Fruit fly (Drosophila melanogaster) whole organism: ENCODE data around the gene CG42638.

ENCODE experiments used
- CG8478 ChIP-seq: fragments of >200 bp; optimal IDR thresholded peaks from 2 replicates; lab custom pipeline; 2018; ENCODE audit warnings: inconsistent platforms
- EcR ChIP-seq, 2 experiments: fragments of >200 bp; optimal IDR thresholded peaks; 2 replicates each; lab custom pipeline; 2017; ENCODE audit warnings: missing biosample characterization in 2 of 2, missing genetic modification characterization in 2 of 2, missing genetic modification reagents in 2 of 2
- pan ChIP-seq: fragments of >200 bp; optimal IDR thresholded peaks from 2 replicates; lab custom pipeline; 2017
- psq ChIP-seq: fragments of >200 bp; optimal IDR thresholded peaks from 2 replicates; lab custom pipeline; 2017
- usp ChIP-seq: fragments of >200 bp; optimal IDR thresholded peaks from 2 replicates; lab custom pipeline; 2017; ENCODE audit warnings: missing biosample characterization, missing genetic modification characterization, mixed read lengths

- TF ChIP-seq usp (GFP tag; lab: Kevin White, UChicago) = no peak
- no peak for TF ChIP-seq psq (lab: Kevin White, UChicago)
- no peak for TF ChIP-seq CG8478 (lab: Kevin White, UChicago)
- no peak for TF ChIP-seq pan (lab: Kevin White, UChicago)
- no peak for TF ChIP-seq EcR (GFP tag; optimal IDR thresholded peaks at IDR 0.05; lab: Kevin White, UChicago)
Observed at dm6 chr3L:19701106-19701505, 48.4 kb downstream of the CG42638 start.
